Worm (Caenorhabditis elegans): ENCODE data around the gene glb-24.

DNA sequence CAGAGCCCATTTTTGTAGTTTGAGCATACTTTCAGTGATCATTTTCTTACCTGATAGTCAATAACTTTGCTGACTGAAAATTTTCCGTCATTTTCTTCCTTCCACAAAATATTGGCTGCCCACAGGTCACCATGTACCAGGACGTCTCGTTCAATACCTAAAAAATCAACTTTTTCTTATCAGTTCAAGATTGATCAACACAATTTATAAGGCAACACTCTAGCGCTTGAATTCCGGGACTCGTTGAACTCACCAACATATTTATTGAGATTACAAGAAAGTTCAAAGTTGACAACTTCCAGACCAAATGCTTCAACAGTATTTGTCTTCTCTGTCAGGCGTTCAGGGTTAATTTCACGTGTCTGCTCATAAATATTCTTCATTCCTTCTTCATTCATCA, 47.9 kb upstream of the glb-24 start:
- no peak for TF ChIP-seq him-1 (tag; optimal IDR thresholded peaks at IDR 0.05)
- no peak for TF ChIP-seq W03F9.2 (tag; optimal IDR thresholded peaks at IDR 0.05)
- TF ChIP-seq dao-5 (tag; optimal IDR thresholded peaks at IDR 0.05): no peak
